Worm (Caenorhabditis elegans) whole organism, L3 larva: Measurements from ENCODE around the gene gcy-15.

ENCODE experiments used
- ZK546.5 ChIP-seq: sonication (generic microtip); optimal IDR thresholded peaks from 2 replicates; lab custom pipeline; 2017; ENCODE audit warnings: missing biosample characterization, missing genetic modification characterization
- ama-1 ChIP-seq: fragments of 150-350 bp; optimal IDR thresholded peaks from 2 replicates; lab custom pipeline; 2018
- fos-1 ChIP-seq: fragments of 150-350 bp; optimal IDR thresholded peaks from 2 replicates; lab custom pipeline; 2014; ENCODE audit warnings: missing biosample characterization, missing genetic modification characterization
- jun-1 ChIP-seq: fragments of 150-350 bp; optimal IDR thresholded peaks from 2 replicates; lab custom pipeline; 2014; ENCODE audit warnings: missing biosample characterization, missing genetic modification reagents, missing genetic modification characterization
- lin-15B ChIP-seq: fragments of 150-350 bp; optimal IDR thresholded peaks from 2 replicates; lab custom pipeline; 2014; ENCODE audit warnings: missing biosample characterization, missing genetic modification characterization
- mdl-1 ChIP-seq: fragments of 150-350 bp; optimal IDR thresholded peaks from 2 replicates; lab custom pipeline; 2014; ENCODE audit warnings: missing biosample characterization, missing genetic modification characterization
- nhr-237 ChIP-seq: fragments of 150-350 bp; optimal IDR thresholded peaks from 2 replicates; lab custom pipeline; 2014; ENCODE audit warnings: missing biosample characterization, missing genetic modification characterization
- nhr-28 ChIP-seq: fragments of 150-350 bp; optimal IDR thresholded peaks from 2 replicates; lab custom pipeline; 2014; ENCODE audit warnings: missing biosample characterization, missing genetic modification characterization
- nhr-77 ChIP-seq: fragments of 150-350 bp; optimal IDR thresholded peaks from 2 replicates; lab custom pipeline; 2014; ENCODE audit warnings: missing biosample characterization, missing genetic modification characterization
- sea-2 ChIP-seq: fragments of 150-350 bp; sonication (generic microtip); optimal IDR thresholded peaks from 4 replicates; lab custom pipeline; 2014; ENCODE audit warnings: missing biosample characterization, missing genetic modification reagents, missing genetic modification characterization
- snpc-4 ChIP-seq: fragments of 150-350 bp; optimal IDR thresholded peaks from 2 replicates; lab custom pipeline; 2014; ENCODE audit warnings: missing biosample characterization, missing genetic modification characterization
- unc-39 ChIP-seq: sonication (generic microtip); optimal IDR thresholded peaks from 4 replicates; lab custom pipeline; 2017; ENCODE audit warnings: missing biosample characterization, missing genetic modification characterization
- unc-62 ChIP-seq: fragments of 150-350 bp; sonication (generic microtip); optimal IDR thresholded peaks from 4 replicates; lab custom pipeline; 2014; ENCODE audit warnings: missing biosample characterization, missing genetic modification reagents, missing genetic modification characterization

- no peak for TF ChIP-seq nhr-77 (tag; lab: Kevin White, UChicago)
- TF ChIP-seq ama-1 (lab: Kevin White, UChicago), result no peak
- TF ChIP-seq ZK546.5 (tag; lab: Kevin White, UChicago), result no peak
- no peak for TF ChIP-seq jun-1 (tag; lab: Kevin White, UChicago)
- no peak for TF ChIP-seq unc-62 (GFP tag; lab: Kevin White, UChicago)
- no peak for TF ChIP-seq fos-1 (tag; lab: Kevin White, UChicago)
- no peak for TF ChIP-seq nhr-237
- no peak for TF ChIP-seq mdl-1 (tag; lab: Kevin White, UChicago)
- no peak for TF ChIP-seq sea-2
- no peak for TF ChIP-seq lin-15B (tag; lab: Kevin White, UChicago)
- TF ChIP-seq unc-39, result no peak
- no peak for TF ChIP-seq nhr-28 (tag; lab: Kevin White, UChicago)
- no peak for TF ChIP-seq snpc-4 (tag; lab: Kevin White, UChicago)
Observed at ce11 chrII:3210365-3210764, 13.5 kb upstream of the gcy-15 start, which contains the start of gene ZC239.5.
